Worm (Caenorhabditis elegans): Measurements from ENCODE around the gene nyn-1.
A peak's percentile ranks its signal among the peaks of the same experiment; 100 is the strongest.

Gene nyn-1

ce11 chrIV:13702681-13703080, 15.9 kb upstream of the nyn-1 start:
- peak; percentile 2 for TF ChIP-seq lin-14 (GFP tag; optimal IDR thresholded peaks at IDR 0.05)
- TF ChIP-seq mab-9 (GFP tag; IDR thresholded peaks at IDR 0.05) = peak; percentile 53; the same call in 1 of the 2 replicates
- no peak for TF ChIP-seq fkh-10 (GFP tag; optimal IDR thresholded peaks at IDR 0.05)

DNA sequence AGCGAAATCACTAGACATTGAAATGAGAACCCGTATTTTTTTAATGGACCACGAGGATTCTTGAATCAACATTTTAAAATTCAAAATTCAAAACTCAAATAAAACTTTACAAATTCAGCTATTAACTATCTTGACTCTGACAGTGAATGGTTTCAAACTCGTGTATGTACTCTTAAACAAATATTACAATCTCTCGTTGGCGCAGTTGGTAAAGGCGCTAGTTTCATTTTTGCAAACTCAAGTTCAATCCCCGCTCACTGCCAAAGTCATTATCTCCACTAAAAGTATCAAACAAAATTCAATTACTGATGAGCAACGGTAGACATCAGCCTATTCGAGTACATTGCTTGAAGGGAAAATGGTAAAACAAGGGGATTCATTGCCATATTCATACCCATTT, 14.7 kb upstream of the nyn-1 start:
- TF ChIP-seq nhr-90 (tag; optimal IDR thresholded peaks at IDR 0.05; ENCODE audit: poor library complexity) (peak; percentile 3), snu-23 (GFP tag; optimal IDR thresholded peaks at IDR 0.05) (no peak), F16B12.6 (tag; optimal IDR thresholded peaks at IDR 0.05) (no peak), nhr-84 (tag; optimal IDR thresholded peaks at IDR 0.05) (no peak), efl-1 (optimal IDR thresholded peaks at IDR 0.05) (no peak), efl-1 (GFP tag; optimal IDR thresholded peaks at IDR 0.05 in 1 of 2) (peak in 1 of 2 experiments; percentile 10), lin-35 (GFP tag; optimal IDR thresholded peaks at IDR 0.05) (peak in 1 of 2 experiments; percentile 12), snpc-4 (tag; optimal IDR thresholded peaks at IDR 0.05) (no peak), nhr-12 (tag; optimal IDR thresholded peaks at IDR 0.05) (no peak)

DNA sequence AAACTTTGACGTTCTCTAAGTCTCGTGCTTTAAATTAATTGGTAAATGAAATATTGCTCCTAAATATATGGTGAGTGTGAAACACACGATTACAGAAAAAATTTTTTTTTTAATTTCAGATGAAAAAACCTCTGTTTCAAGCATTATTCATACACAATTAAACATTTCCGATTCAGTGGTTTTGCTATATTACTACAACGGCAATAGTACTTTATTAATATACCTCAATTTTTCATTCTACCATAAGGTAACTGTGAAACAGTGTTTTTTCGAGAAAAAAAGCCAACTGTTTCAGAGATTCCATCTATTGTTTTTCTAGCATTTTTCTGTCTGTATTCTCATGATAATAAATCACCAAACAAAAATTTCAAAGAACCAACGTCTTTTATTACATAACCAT, 14.0 kb upstream of the nyn-1 start:
- TF ChIP-seq unc-30 (tag; optimal IDR thresholded peaks at IDR 0.05) (no peak), fkh-10 (GFP tag; optimal IDR thresholded peaks at IDR 0.05) (no peak), tlp-1 (tag; optimal IDR thresholded peaks at IDR 0.05) (no peak), nhr-11 (tag; optimal IDR thresholded peaks at IDR 0.05) (no peak), C16A3.4 (tag; optimal IDR thresholded peaks at IDR 0.05) (no peak), nhr-47 (tag; optimal IDR thresholded peaks at IDR 0.05) (no peak), nhr-77 (tag; optimal IDR thresholded peaks at IDR 0.05) (no peak), egl-13 (tag; optimal IDR thresholded peaks at IDR 0.05) (no peak), snpc-4 (tag; optimal IDR thresholded peaks at IDR 0.05) (no peak), ceh-63 (GFP tag; optimal IDR thresholded peaks at IDR 0.05) (no peak), ceh-8 (GFP tag; optimal IDR thresholded peaks at IDR 0.05) (no peak), nhr-71 (tag; optimal IDR thresholded peaks at IDR 0.05) (no peak), irx-1 (tag; optimal IDR thresholded peaks at IDR 0.05) (no peak)

- TF ChIP-seq irx-1 (tag; optimal IDR thresholded peaks at IDR 0.05) (peak; percentile 30), elt-2 (tag; optimal IDR thresholded peaks at IDR 0.05) (no peak), snu-23 (GFP tag; optimal IDR thresholded peaks at IDR 0.05) (peak; percentile 13), rnt-1 (tag; optimal IDR thresholded peaks at IDR 0.05) (peak; percentile 85), nhr-71 (tag; optimal IDR thresholded peaks at IDR 0.05) (peak; percentile 68), dpl-1 (GFP tag; optimal IDR thresholded peaks at IDR 0.05) (no peak), C34B4.2 (tag; optimal IDR thresholded peaks at IDR 0.05) (no peak), Y116A8C.19 (tag; optimal IDR thresholded peaks at IDR 0.05; ENCODE audit: borderline replicate concordance) (no peak), mep-1 (tag; optimal IDR thresholded peaks at IDR 0.05) (peak; percentile 17), tlp-1 (tag; optimal IDR thresholded peaks at IDR 0.05) (no peak), lir-3 (tag; optimal IDR thresholded peaks at IDR 0.05; ENCODE audit: poor library complexity) (no peak), mab-9 (GFP tag; IDR thresholded peaks at IDR 0.05) (peak; percentile 79), ztf-11 (tag; optimal IDR thresholded peaks at IDR 0.05) (peak in 1 of 2 experiments; percentile 53), lsy-2 (tag; optimal IDR thresholded peaks at IDR 0.05) (peak in 1 of 2 experiments; percentile 31), nhr-85 (tag) (peak; percentile 74), dsc-1 (tag; optimal IDR thresholded peaks at IDR 0.05) (peak; percentile 93), egl-27 (tag; optimal IDR thresholded peaks at IDR 0.05) (peak in 1 of 2 experiments; percentile 39), nhr-237 (tag; optimal IDR thresholded peaks at IDR 0.05) (no peak), fos-1 (tag; optimal IDR thresholded peaks at IDR 0.05) (no peak), lin-14 (GFP tag; optimal IDR thresholded peaks at IDR 0.05) (peak; percentile 86), hpl-2 (GFP tag; optimal IDR thresholded peaks at IDR 0.05) (no peak), ceh-63 (GFP tag; optimal IDR thresholded peaks at IDR 0.05) (no peak), lin-39 (tag; optimal IDR thresholded peaks at IDR 0.05) (peak; percentile 83), nhr-90 (tag; optimal IDR thresholded peaks at IDR 0.05; ENCODE audit: poor library complexity) (no peak), blmp-1 (tag; optimal IDR thresholded peaks at IDR 0.05) (peak; percentile 21), C16A3.4 (tag; optimal IDR thresholded peaks at IDR 0.05) (no peak), fkh-4 (tag; optimal IDR thresholded peaks at IDR 0.05; ENCODE audit: borderline replicate concordance) (peak; percentile 59), tbx-2 (tag; optimal IDR thresholded peaks at IDR 0.05) (peak; percentile 50), swsn-7 (tag; optimal IDR thresholded peaks at IDR 0.05) (peak; percentile 7), nhr-19 (GFP tag; conservative IDR thresholded peaks at IDR 0.05) (0 out of 2 replicates have a peak, but pooled peaks have one; percentile 17), pag-3 (tag; optimal IDR thresholded peaks at IDR 0.05; ENCODE audit: borderline replicate concordance, insufficient read depth) (peak; percentile 6)
Observed at ce11 chrIV:13699384-13699788, 12.6 kb upstream of the nyn-1 start.
